Worm (Caenorhabditis elegans): ENCODE measurements around the gene nhr-158.

DNA sequence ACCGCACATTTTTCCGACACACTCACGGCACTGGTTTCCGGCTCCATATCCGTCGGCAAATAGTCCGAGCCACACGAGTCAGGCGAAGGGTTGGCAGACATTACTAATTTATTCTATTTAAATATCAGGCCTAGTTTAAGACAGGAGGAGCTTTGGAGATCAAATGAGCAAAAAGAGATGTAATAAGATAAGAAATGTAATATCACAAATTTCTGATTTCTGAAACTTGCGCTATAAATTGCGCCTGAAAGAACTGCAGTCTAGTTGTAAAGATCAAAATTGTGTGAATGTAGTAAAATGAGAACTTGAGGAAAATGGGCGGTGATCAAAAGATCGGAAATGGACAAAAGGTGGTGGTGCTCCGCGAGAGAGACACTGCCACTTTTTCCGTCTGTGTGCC is 19.1 kb downstream of the nhr-158 start, which contains the start of gene nhr-186:
- no peak for TF ChIP-seq him-1 (tag; optimal IDR thresholded peaks at IDR 0.05)
- TF ChIP-seq dao-5 (tag; optimal IDR thresholded peaks at IDR 0.05), result no peak
- TF ChIP-seq W03F9.2 (tag; optimal IDR thresholded peaks at IDR 0.05), result no peak

All from whole organism, L4/young adult.